Fruit fly (Drosophila melanogaster): ENCODE results near the gene CG12560.

CG12560 gene

DNA sequence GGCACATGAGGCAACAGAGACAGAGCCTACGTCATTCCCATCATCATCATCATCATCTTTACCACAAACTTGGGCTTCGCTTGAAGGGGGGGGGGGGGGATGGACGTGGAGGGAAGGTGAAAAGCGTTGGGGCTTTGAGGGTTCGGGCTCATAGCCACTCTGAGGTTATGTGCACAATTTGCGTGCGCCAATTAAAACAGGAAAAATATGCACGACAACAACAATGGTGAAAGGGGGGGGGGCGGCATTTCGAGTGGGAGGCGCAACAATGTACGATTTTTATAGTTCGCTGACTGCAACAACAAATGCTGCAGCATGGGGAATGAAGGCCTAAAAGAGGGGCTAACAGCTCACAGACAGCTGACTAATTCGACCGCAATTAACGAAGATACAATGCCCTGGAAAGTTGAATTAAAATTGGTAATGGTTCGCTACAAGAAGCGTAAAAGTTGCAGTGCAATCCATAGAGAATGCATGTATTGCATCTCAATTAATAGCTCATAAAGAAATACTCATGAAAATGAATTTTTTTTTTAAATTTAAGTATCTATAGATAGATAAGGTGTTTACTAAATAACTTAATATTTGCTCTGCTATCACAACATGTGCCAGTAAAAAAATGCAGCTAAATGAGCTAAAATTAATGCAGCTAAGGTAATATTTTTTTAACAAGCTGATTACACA lies 42.3 kb downstream of the CG12560 start:
- no peak for TF ChIP-seq brk (GFP tag; optimal IDR thresholded peaks at IDR 0.05)
- no peak for TF ChIP-seq Hr78 (GFP tag; optimal IDR thresholded peaks at IDR 0.05)
- TF ChIP-seq Hr83 (GFP tag; optimal IDR thresholded peaks at IDR 0.05; ENCODE audit: poor library complexity, severe bottlenecking) = no peak

DNA sequence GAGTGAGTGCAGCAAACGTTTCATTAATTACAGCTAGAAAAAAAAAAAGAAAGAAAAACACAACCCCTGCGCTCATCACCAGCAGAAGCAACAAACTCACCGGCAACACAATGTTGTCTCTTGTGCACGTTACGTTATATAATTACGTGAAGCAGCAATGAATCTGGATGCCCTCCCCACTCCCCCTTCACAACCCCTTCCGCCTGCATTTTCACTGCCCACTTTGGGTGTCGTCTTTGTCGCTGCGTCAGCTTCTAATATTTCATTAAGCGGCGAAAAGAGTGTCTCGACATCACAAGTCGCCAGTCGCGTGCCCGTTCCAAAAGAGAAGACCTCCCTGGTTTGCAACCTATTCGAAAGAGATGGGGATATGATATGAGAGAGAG lies 42.8 kb downstream of the CG12560 start:
- TF ChIP-seq sv (GFP tag; optimal IDR thresholded peaks at IDR 0.05) (no peak), Mio (GFP tag; optimal IDR thresholded peaks at IDR 0.05) (no peak), Abd-B (GFP tag; optimal IDR thresholded peaks at IDR 0.05) (no peak), Dfd (GFP tag; optimal IDR thresholded peaks at IDR 0.05) (no peak), Rel (GFP tag; optimal IDR thresholded peaks at IDR 0.05) (no peak), Rel (tag; optimal IDR thresholded peaks at IDR 0.05) (no peak), Jra (GFP tag; optimal IDR thresholded peaks at IDR 0.05) (no peak), woc (GFP tag; optimal IDR thresholded peaks at IDR 0.05) (no peak), tai (GFP tag; optimal IDR thresholded peaks at IDR 0.05) (no peak), ey (GFP tag; optimal IDR thresholded peaks at IDR 0.05) (no peak), h (GFP tag; optimal IDR thresholded peaks at IDR 0.05) (no peak), Sp1 (GFP tag; optimal IDR thresholded peaks at IDR 0.05) (no peak), CG9705 (GFP tag; optimal IDR thresholded peaks at IDR 0.05) (no peak), Hr78 (GFP tag; optimal IDR thresholded peaks at IDR 0.05) (no peak), Vsx2 (GFP tag; optimal IDR thresholded peaks at IDR 0.05; ENCODE audit: partially characterized antibody) (no peak), br (GFP tag; optimal IDR thresholded peaks at IDR 0.05) (no peak), Hnf4 (GFP tag; optimal IDR thresholded peaks at IDR 0.05) (no peak), usp (GFP tag; optimal IDR thresholded peaks at IDR 0.05) (no peak)

DNA sequence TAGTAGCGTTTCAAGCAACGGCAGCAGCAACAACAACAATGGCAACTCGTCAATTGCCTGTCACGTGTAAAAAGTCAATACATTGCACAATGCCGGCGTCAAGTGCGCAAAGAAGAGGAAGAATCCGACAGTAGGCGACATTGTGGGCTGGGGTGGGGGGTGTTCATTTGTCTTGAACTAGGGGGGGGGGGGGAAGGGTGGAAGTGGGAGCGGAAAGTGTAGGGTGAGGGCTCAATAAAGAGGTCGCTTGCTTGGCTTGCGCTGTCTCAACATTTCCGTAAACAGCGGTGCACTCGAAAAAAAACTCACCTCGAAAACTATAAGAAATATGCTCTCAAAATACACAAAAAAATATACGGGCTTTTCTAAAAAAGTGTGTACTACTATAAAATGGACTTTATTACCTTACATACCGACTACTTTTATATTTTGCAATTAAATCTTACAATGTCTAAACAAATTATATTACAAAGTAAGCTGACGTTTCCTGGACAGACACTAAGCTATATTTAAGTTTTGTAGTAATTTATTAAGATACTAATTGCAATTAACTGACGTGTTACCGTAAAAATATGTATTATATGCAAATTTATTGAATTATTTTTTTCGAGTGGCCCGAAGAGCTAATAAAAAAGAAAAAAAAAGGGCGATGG lies 43.3 kb downstream of the CG12560 start:
- TF ChIP-seq OdsH (GFP tag; optimal IDR thresholded peaks at IDR 0.05) (no peak), Hr78 (GFP tag; optimal IDR thresholded peaks at IDR 0.05) (no peak), dmrt93B (GFP tag; optimal IDR thresholded peaks at IDR 0.05) (no peak), usp (GFP tag; optimal IDR thresholded peaks at IDR 0.05) (no peak), Rel (GFP tag; optimal IDR thresholded peaks at IDR 0.05) (no peak), Rel (tag; optimal IDR thresholded peaks at IDR 0.05) (no peak), brk (GFP tag; optimal IDR thresholded peaks at IDR 0.05) (no peak), Hr83 (GFP tag; optimal IDR thresholded peaks at IDR 0.05; ENCODE audit: poor library complexity, severe bottlenecking) (no peak), foxo (GFP tag; optimal IDR thresholded peaks at IDR 0.05) (no peak), tai (GFP tag; optimal IDR thresholded peaks at IDR 0.05) (no peak), Sp1 (GFP tag; optimal IDR thresholded peaks at IDR 0.05) (no peak), Dif (GFP tag; optimal IDR thresholded peaks at IDR 0.05; ENCODE audit: partially characterized antibody) (no peak), Abd-B (GFP tag; optimal IDR thresholded peaks at IDR 0.05) (no peak), Jra (GFP tag; optimal IDR thresholded peaks at IDR 0.05) (no peak)

DNA sequence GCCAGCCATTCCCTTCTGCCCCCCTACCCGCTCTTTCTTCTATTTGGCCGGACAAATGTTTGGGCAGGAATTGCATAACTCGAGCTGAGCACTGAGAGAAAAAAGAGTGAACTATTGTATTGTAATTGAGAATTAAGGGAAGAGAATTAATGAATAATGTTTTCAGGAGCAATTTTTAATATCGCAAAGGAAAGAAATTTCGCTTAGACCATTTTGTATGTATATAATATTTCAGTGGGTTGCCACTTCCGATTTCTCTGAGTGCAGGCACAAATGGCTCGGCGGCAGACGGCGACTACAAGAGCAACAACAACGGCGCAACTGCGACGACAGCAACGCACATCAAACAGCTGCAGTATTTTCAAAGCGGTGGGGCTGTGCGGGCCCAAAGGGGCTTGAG lies 44.7 kb downstream of the CG12560 start:
- TF ChIP-seq Hr78 (GFP tag; optimal IDR thresholded peaks at IDR 0.05) (no peak), dl (GFP tag; optimal IDR thresholded peaks at IDR 0.05; ENCODE audit: insufficient read depth in 1 of 2, partially characterized antibody in 2 of 2) (no peak), sv (GFP tag; optimal IDR thresholded peaks at IDR 0.05) (peak; percentile 12), HLH106 (tag; optimal IDR thresholded peaks at IDR 0.05) (peak; percentile 26), dmrt93B (GFP tag; optimal IDR thresholded peaks at IDR 0.05) (peak; percentile 19), ey (GFP tag; optimal IDR thresholded peaks at IDR 0.05) (peak; percentile 76), CrebA (GFP tag; optimal IDR thresholded peaks at IDR 0.05; ENCODE audit: borderline replicate concordance) (no peak), OdsH (GFP tag; optimal IDR thresholded peaks at IDR 0.05) (peak; percentile 63), brk (GFP tag; optimal IDR thresholded peaks at IDR 0.05) (peak; percentile 18), CG32264 (GFP tag; optimal IDR thresholded peaks at IDR 0.05) (no peak), br (GFP tag; optimal IDR thresholded peaks at IDR 0.05) (peak; percentile 57), psq (GFP tag; optimal IDR thresholded peaks at IDR 0.05) (peak; percentile 48), Hnf4 (GFP tag; optimal IDR thresholded peaks at IDR 0.05) (peak; percentile 59), h (GFP tag; optimal IDR thresholded peaks at IDR 0.05) (peak; percentile 51), woc (GFP tag; optimal IDR thresholded peaks at IDR 0.05) (peak; percentile 11), fru (GFP tag; optimal IDR thresholded peaks at IDR 0.05) (peak; percentile 73), usp (GFP tag; optimal IDR thresholded peaks at IDR 0.05) (no peak), Abd-B (GFP tag; optimal IDR thresholded peaks at IDR 0.05) (no peak), rgr (GFP tag; optimal IDR thresholded peaks at IDR 0.05) (peak; percentile 67), Sp1 (GFP tag; optimal IDR thresholded peaks at IDR 0.05) (peak; percentile 48), GATAd (GFP tag; optimal IDR thresholded peaks at IDR 0.05) (peak; percentile 30), foxo (GFP tag; optimal IDR thresholded peaks at IDR 0.05) (peak in 1 of 2 experiments; percentile 72), sage (GFP tag; optimal IDR thresholded peaks at IDR 0.05) (no peak), N (GFP tag; optimal IDR thresholded peaks at IDR 0.05) (no peak)
